Worm (Caenorhabditis elegans) whole organism, L4/young adult: ENCODE data around the gene srsx-34.

Experiments
- W03F9.2 ChIP-seq: fragments of 150-350 bp; optimal IDR thresholded peaks from 2 replicates; lab custom pipeline; 2014; ENCODE audit warnings: missing biosample characterization, missing genetic modification characterization
- dao-5 ChIP-seq: sonication (generic microtip); optimal IDR thresholded peaks from 2 replicates; lab custom pipeline; 2016; ENCODE audit warnings: missing genotype, missing genetic modification characterization, moderate library complexity, missing compliant biosample characterization
- him-1 ChIP-seq: sonication (generic microtip); optimal IDR thresholded peaks from 2 replicates; lab custom pipeline; 2016; ENCODE audit warnings: missing genotype, missing genetic modification reagents, missing genetic modification characterization, missing compliant biosample characterization

srsx-34 gene

DNA sequence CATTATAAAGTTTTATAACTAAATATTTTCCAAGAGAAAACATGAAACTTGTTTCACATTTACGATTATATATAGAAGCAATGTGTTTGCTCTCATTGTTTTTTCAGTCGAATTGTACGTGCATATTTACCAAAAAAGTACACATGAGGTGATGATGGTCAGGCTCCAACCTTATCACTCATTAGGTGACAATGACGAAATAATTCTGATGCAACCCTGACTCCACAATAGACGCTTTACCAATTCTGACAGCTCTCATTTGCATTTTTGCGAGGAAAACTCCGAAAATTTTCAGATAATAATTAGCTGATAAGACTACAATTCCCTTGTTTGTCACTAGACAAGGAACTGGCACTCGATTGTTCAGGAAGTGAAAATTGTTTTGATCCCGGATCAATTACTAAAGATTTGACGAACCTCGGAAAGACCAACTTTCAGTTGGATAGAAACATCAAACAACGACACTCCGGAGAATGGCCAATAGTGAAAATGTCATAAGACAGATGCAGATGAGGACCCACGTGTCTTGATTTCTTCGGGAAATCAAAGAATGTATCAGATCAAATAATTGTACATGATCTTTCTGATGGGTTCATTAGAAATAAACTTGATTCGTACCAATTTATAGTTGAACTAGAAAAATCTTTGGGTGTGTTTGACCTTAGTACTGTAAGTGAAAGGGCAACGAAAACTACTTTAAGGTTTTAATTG is 43.2 kb downstream of the srsx-34 start:
- TF ChIP-seq W03F9.2 (tag; lab: Kevin White, UChicago) (no peak), dao-5 (tag; lab: Kevin White, UChicago) (no peak), him-1 (tag; lab: Kevin White, UChicago) (no peak)

DNA sequence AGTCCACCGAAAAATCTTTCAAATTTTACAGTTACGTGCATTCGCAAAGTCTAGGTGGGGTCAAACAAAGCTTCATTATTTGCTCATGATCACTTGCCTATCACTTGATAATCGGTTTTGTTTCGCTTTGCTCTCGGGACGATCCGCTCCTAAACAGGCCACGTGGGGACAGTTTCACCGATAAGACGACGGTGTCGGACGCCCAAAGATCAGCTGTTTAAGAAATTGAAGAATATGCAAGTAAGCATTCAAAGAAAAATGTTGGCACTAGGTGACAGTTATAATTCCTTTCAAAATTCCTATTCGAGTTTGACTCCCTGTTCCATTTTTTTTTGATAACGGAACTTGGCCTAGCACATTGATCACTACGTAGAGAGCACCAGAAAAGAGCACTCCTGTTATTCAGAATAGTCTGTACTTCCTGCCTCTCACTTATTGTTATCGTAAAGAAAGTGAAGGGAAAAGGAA is 44.2 kb downstream of the srsx-34 start:
- TF ChIP-seq W03F9.2 (tag; lab: Kevin White, UChicago) (no peak), dao-5 (tag; lab: Kevin White, UChicago) (no peak), him-1 (tag; lab: Kevin White, UChicago) (no peak)

DNA sequence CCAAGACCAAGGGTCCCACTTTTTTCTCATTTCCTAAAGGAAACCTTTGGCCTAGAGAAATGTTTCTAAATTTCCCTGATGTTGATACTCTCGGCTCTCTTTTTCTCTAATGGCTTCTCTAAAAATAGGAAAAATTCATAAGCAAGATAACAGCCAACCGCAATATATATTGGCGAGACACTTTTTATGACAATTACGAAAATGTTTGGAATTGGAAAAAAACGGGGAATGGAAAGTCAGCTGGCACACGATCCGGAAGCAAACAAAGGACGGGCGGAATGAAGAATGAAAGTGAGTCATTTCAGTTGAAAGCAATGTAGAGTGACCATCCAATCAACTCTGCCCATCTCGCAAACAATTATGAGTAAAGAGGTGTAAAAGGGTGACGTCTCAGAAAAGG is 45.6 kb downstream of the srsx-34 start:
- no peak for TF ChIP-seq him-1 (tag; lab: Kevin White, UChicago)
- TF ChIP-seq dao-5 (tag; lab: Kevin White, UChicago): no peak
- no peak for TF ChIP-seq W03F9.2 (tag; lab: Kevin White, UChicago)

DNA sequence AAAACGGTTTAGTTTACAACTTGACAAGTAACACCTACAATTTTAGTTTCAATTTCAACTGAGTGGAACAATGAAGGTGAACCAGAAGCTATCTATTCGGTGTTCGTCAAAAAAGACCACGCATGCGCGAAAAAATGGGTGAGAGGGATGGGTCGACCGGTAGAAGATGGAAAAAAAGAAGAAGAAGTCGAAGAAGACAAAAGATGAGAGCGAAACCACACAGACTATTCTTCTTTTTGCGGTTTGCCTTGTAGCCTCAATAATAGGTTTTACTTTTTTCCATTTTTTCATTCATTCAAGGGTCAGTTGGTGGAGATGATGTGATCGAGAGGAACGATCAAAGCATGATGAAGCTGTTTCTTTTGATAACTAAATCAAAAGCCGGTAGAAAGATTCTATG is 46.6 kb downstream of the srsx-34 start:
- no peak for TF ChIP-seq him-1 (tag; lab: Kevin White, UChicago)
- TF ChIP-seq W03F9.2 (tag; lab: Kevin White, UChicago): no peak
- TF ChIP-seq dao-5 (tag; lab: Kevin White, UChicago): no peak

DNA sequence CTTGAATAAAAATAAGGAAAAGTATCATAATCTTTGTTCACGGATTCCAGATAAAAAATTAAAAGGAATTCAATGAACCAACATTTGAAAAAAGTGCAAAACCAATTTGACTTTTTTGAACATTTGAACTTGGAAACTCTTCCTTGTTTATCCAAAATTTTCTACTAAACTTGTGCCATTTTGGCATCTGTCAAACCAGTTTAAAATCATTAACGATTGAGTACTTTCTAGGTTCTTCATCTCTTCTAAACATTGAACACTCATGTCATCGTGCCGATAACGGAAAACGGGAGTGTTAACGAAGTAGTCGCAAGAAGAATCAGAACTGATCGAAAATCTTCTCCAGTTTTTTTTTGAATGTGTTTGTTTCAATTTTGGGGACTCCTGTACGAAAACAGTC is 48.5 kb downstream of the srsx-34 start:
- TF ChIP-seq dao-5 (tag; lab: Kevin White, UChicago): no peak
- no peak for TF ChIP-seq him-1 (tag; lab: Kevin White, UChicago)
- TF ChIP-seq W03F9.2 (tag; lab: Kevin White, UChicago): no peak

DNA sequence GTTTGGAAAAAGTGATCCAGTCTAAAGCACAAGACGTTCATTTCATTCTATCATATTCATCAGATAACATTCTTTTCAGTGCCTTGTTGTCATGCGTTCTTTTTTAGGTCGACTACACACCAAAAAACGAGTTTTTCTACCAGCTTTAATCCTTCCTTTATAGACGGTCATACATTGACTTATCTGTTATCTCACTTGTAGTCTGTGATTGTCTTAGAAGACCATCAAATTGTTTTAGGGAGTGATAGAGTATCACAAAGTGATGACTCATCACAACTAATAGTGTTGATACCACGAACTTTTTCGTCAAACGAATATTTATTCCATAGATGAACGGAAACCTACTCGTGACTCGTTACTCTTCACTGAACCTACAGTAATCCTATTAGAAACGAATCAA is 50.1 kb downstream of the srsx-34 start:
- TF ChIP-seq him-1 (tag; lab: Kevin White, UChicago): no peak
- TF ChIP-seq W03F9.2 (tag; lab: Kevin White, UChicago): no peak
- no peak for TF ChIP-seq dao-5 (tag; lab: Kevin White, UChicago)

DNA sequence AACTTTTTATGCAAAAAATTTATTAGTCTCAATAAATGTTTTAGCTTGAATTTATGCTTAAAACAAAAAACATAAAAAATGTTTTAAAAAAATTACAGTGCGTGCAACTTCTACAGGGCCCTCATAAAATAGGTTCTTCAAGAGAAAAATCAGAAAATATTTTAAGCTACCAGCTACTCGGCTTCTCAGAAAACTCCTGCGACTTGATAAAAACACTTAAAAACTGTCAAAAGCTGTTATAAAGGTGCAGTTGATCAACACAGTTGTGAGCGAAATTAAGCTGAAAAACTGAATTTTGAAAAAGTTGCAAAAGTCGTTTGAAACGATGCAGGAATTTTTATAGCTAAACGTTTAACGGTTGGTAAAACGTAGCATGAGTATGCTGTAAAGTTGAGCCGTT is 53.0 kb downstream of the srsx-34 start:
- TF ChIP-seq him-1 (tag; lab: Kevin White, UChicago) (no peak), W03F9.2 (tag; lab: Kevin White, UChicago) (no peak), dao-5 (tag; lab: Kevin White, UChicago) (no peak)
